Worm (Caenorhabditis elegans) whole organism, midembryonic: ENCODE data around the gene T11B7.2.
A peak's percentile ranks its signal among the peaks of the same experiment; 100 is the strongest.

Experiments used
- T22C8.4 ChIP-seq: fragments of 200-800 bp; sonication (Bioruptor generic); IDR thresholded peaks from 2 replicates; pipeline ENCODE4 v1.3.6; 2022; ENCODE audit warnings: missing genetic modification characterization, missing compliant biosample characterization
- cog-1 ChIP-seq: sonication (generic microtip); optimal IDR thresholded peaks from 2 replicates; lab custom pipeline; 2016; ENCODE audit warnings: missing genetic modification characterization, missing compliant biosample characterization
- flt-1 ChIP-seq: fragments of 200-800 bp; sonication (Bioruptor generic); IDR thresholded peaks from 2 replicates; pipeline ENCODE4 v1.3.6; 2022; ENCODE audit warnings: missing genetic modification characterization, missing compliant biosample characterization
- klf-2 ChIP-seq: fragments of 200-800 bp; sonication (Bioruptor generic); conservative IDR thresholded peaks from 2 replicates; pipeline ENCODE4 v1.3.6; 2022; ENCODE audit warnings: missing genetic modification reagents, missing genetic modification characterization, missing compliant biosample characterization
- med-1 ChIP-seq: sonication (generic microtip); optimal IDR thresholded peaks from 2 replicates; lab custom pipeline; 2017; ENCODE audit warnings: missing genetic modification characterization, mild to moderate bottlenecking, missing compliant biosample characterization, antibody characterized with exemption, missing genetic modification reagents; ENCODE audit not compliant: insufficient read depth
- ref-1 ChIP-seq: fragments of 200-800 bp; sonication (Bioruptor generic); conservative IDR thresholded peaks from 2 replicates; pipeline ENCODE4 v1.3.6; 2022; ENCODE audit warnings: missing genetic modification reagents, missing genetic modification characterization, missing compliant biosample characterization
- tab-1 ChIP-seq: fragments of 200-800 bp; sonication (Bioruptor generic); IDR thresholded peaks from 2 replicates; pipeline ENCODE4 v1.3.6; 2022; ENCODE audit warnings: missing genetic modification characterization, missing compliant biosample characterization
- ztf-23 ChIP-seq: fragments of 200-800 bp; sonication (Bioruptor generic); IDR thresholded peaks from 2 replicates; pipeline ENCODE4 v1.3.6; 2022; ENCODE audit warnings: missing genetic modification reagents, missing genetic modification characterization, missing compliant biosample characterization
- ztf-29 ChIP-seq: fragments of 200-800 bp; sonication (Bioruptor generic); IDR thresholded peaks from 2 replicates; pipeline ENCODE4 v1.3.6; 2022; ENCODE audit warnings: missing genetic modification reagents, missing genetic modification characterization, missing compliant biosample characterization

The T11B7.2 gene

ce11 chrIV:8847918-8848317 lies 3.6 kb upstream of the T11B7.2 start, which contains the start of gene col-118:
col-118 (plus strand) TSS chrIV:8848218.
- TF ChIP-seq med-1 (GFP tag; lab: Kevin White, UChicago) (no peak), klf-2 (GFP tag; lab: Robert Waterston, UW) (no peak), tab-1 (GFP tag; lab: Robert Waterston, UW) (no peak), ref-1 (GFP tag; lab: Robert Waterston, UW) (no peak), ztf-29 (no peak), flt-1 (no peak), ztf-23 (GFP tag; lab: Robert Waterston, UW) (no peak), cog-1 (no peak), T22C8.4 (GFP tag; lab: Robert Waterston, UW) (no peak)

- no peak for TF ChIP-seq ref-1 (GFP tag; lab: Robert Waterston, UW)
- no peak for TF ChIP-seq klf-2 (GFP tag; lab: Robert Waterston, UW)
- TF ChIP-seq med-1 (GFP tag; lab: Kevin White, UChicago): no peak
- TF ChIP-seq ztf-23 (GFP tag; lab: Robert Waterston, UW): no peak
- TF ChIP-seq tab-1 (GFP tag; lab: Robert Waterston, UW): no peak
- TF ChIP-seq flt-1: no peak
- no peak for TF ChIP-seq T22C8.4 (GFP tag; lab: Robert Waterston, UW)
- no peak for TF ChIP-seq ztf-29
- no peak for TF ChIP-seq cog-1
These were observed 1.6 kb upstream of the T11B7.2 start for ce11 chrIV:8845922-8846321.

- no peak for TF ChIP-seq cog-1
- no peak for TF ChIP-seq T22C8.4 (GFP tag; lab: Robert Waterston, UW)
- TF ChIP-seq klf-2 (GFP tag; lab: Robert Waterston, UW): no peak
- no peak for TF ChIP-seq ref-1 (GFP tag; lab: Robert Waterston, UW)
- no peak for TF ChIP-seq ztf-23 (GFP tag; lab: Robert Waterston, UW)
- no peak for TF ChIP-seq flt-1
- no peak for TF ChIP-seq med-1 (GFP tag; lab: Kevin White, UChicago)
- no peak for TF ChIP-seq tab-1 (GFP tag; lab: Robert Waterston, UW)
- no peak for TF ChIP-seq ztf-29
These were observed 4.1 kb downstream of the T11B7.2 start, which contains the start of the genes T28C6.11 and T11B7.1 for ce11 chrIV:8840161-8840765. T28C6.11 (minus strand) TSS chrIV:8840261. T11B7.1 (plus strand) TSS chrIV:8840715.

- TF ChIP-seq ref-1 (GFP tag; lab: Robert Waterston, UW) (no peak), cog-1 (no peak), ztf-23 (GFP tag; lab: Robert Waterston, UW) (no peak), tab-1 (GFP tag; lab: Robert Waterston, UW) (no peak), T22C8.4 (GFP tag; lab: Robert Waterston, UW) (no peak), klf-2 (GFP tag; lab: Robert Waterston, UW) (no peak), flt-1 (no peak), med-1 (GFP tag; lab: Kevin White, UChicago) (no peak), ztf-29 (no peak)
These were observed 13.8 kb downstream of the T11B7.2 start, which contains the start of gene T28C6.8 for ce11 chrIV:8830591-8830990. T28C6.8 (minus strand) TSS chrIV:8830727.

ce11 chrIV:8827500-8827899 lies 16.9 kb downstream of the T11B7.2 start, which contains the start of gene T28C6.7:
T28C6.7 (plus strand) TSS chrIV:8827800.
- no peak for TF ChIP-seq klf-2 (GFP tag; lab: Robert Waterston, UW)
- TF ChIP-seq med-1 (GFP tag; lab: Kevin White, UChicago): no peak
- no peak for TF ChIP-seq tab-1 (GFP tag; lab: Robert Waterston, UW)
- TF ChIP-seq flt-1: no peak

ce11 chrIV:8826606-8827000 lies 17.8 kb downstream of the T11B7.2 start:
- TF ChIP-seq klf-2 (GFP tag; lab: Robert Waterston, UW): no peak
- TF ChIP-seq T22C8.4 (GFP tag; lab: Robert Waterston, UW): peak; percentile 80
- no peak for TF ChIP-seq tab-1 (GFP tag; lab: Robert Waterston, UW)

ce11 chrIV:8825997-8826605 lies 18.3 kb downstream of the T11B7.2 start:
- TF ChIP-seq cog-1 (no peak), ztf-29 (no peak), klf-2 (GFP tag; lab: Robert Waterston, UW) (no peak), med-1 (GFP tag; lab: Kevin White, UChicago) (no peak), T22C8.4 (GFP tag; lab: Robert Waterston, UW) (no peak), flt-1 (no peak), tab-1 (GFP tag; lab: Robert Waterston, UW) (no peak), ref-1 (GFP tag; lab: Robert Waterston, UW) (no peak)

- no peak for TF ChIP-seq tab-1 (GFP tag; lab: Robert Waterston, UW)
- no peak for TF ChIP-seq flt-1
These were observed 20.1 kb downstream of the T11B7.2 start, which contains the start of the genes col-117 and col-3 for ce11 chrIV:8824145-8824833. col-117 (minus strand) TSS chrIV:8824195. col-3 (plus strand) TSS chrIV:8824783.

- no peak for TF ChIP-seq ref-1 (GFP tag; lab: Robert Waterston, UW)
- TF ChIP-seq klf-2 (GFP tag; lab: Robert Waterston, UW): no peak
- TF ChIP-seq T22C8.4 (GFP tag; lab: Robert Waterston, UW): no peak
- TF ChIP-seq flt-1: no peak
- TF ChIP-seq ztf-23 (GFP tag; lab: Robert Waterston, UW): no peak
- no peak for TF ChIP-seq med-1 (GFP tag; lab: Kevin White, UChicago)
These were observed 21.8 kb downstream of the T11B7.2 start for ce11 chrIV:8822598-8822997.
